Worm (Caenorhabditis elegans) whole organism, young adult: ENCODE results near the gene srt-43.
A peak's percentile ranks its signal among the peaks of the same experiment; 100 is the strongest.

ENCODE experiments used
- B0336.3 ChIP-seq: fragments of 200-800 bp; sonication (Bioruptor generic); IDR thresholded peaks from 2 replicates; pipeline ENCODE4 v1.3.6; 2022; ENCODE audit warnings: missing genetic modification characterization, missing compliant biosample characterization
- F23B12.7 ChIP-seq: sonication (generic microtip); optimal IDR thresholded peaks from 2 replicates; lab custom pipeline; 2017; ENCODE audit warnings: missing genetic modification characterization, mild to moderate bottlenecking, missing compliant biosample characterization, antibody characterized with exemption, moderate library complexity; ENCODE audit not compliant: insufficient read depth
- F52B5.7 ChIP-seq: sonication (generic microtip); optimal IDR thresholded peaks from 2 replicates; lab custom pipeline; 2016; ENCODE audit warnings: mild to moderate bottlenecking, missing genetic modification characterization, missing compliant biosample characterization
- K11D2.4 ChIP-seq: fragments of 200-800 bp; sonication (Bioruptor generic); IDR thresholded peaks from 2 replicates; pipeline ENCODE4 v1.3.6; 2022; ENCODE audit warnings: missing genetic modification reagents, missing genetic modification characterization, missing compliant biosample characterization
- K12H6.12 ChIP-seq: fragments of 200-800 bp; sonication (Bioruptor generic); optimal IDR thresholded peaks from 2 replicates; lab custom pipeline; 2018; ENCODE audit warnings: mild to moderate bottlenecking, missing genetic modification characterization, missing compliant biosample characterization
- Y95B8A.8 ChIP-seq: fragments of 200-800 bp; sonication (Bioruptor generic); IDR thresholded peaks from 2 replicates; pipeline ENCODE4 v1.3.6; 2022; ENCODE audit warnings: missing genetic modification reagents, missing genetic modification characterization, missing compliant biosample characterization
- ZK185.1 ChIP-seq: sonication (generic microtip); optimal IDR thresholded peaks from 2 replicates; lab custom pipeline; 2016; ENCODE audit warnings: mild to moderate bottlenecking, missing genetic modification characterization, missing compliant biosample characterization; ENCODE audit not compliant: poor library complexity, severe bottlenecking
- aptf-3 ChIP-seq: fragments of 200-800 bp; sonication (Bioruptor generic); IDR thresholded peaks from 2 replicates; pipeline ENCODE4 v1.3.6; 2022; ENCODE audit warnings: missing genetic modification characterization, missing compliant biosample characterization
- atf-7 ChIP-seq: sonication (generic microtip); optimal IDR thresholded peaks from 2 replicates; lab custom pipeline; 2017; ENCODE audit warnings: mild to moderate bottlenecking, missing genetic modification characterization, missing compliant biosample characterization
- attf-3 ChIP-seq: fragments of 200-800 bp; sonication (Bioruptor generic); conservative IDR thresholded peaks from 2 replicates; pipeline ENCODE4 v1.3.6; 2022; ENCODE audit warnings: missing genetic modification reagents, missing genetic modification characterization, missing compliant biosample characterization
- attf-5 ChIP-seq: fragments of 200-800 bp; sonication (Bioruptor generic); optimal IDR thresholded peaks from 2 replicates; lab custom pipeline; 2018; ENCODE audit warnings: mild to moderate bottlenecking, missing genetic modification characterization, missing compliant biosample characterization
- cebp-1 ChIP-seq, 2 experiments: fragments of 200-800 bp in 1 of 2; sonication (Bioruptor generic) in 1 of 2; sonication (generic microtip) in 1 of 2; IDR thresholded peaks in 1 of 2; optimal IDR thresholded peaks in 1 of 2; 2 replicates each; pipeline versions ENCODE4 v1.3.6 to Lab custom; 2017 to 2022; ENCODE audit warnings: missing compliant biosample characterization in 2 of 2, missing genetic modification characterization in 2 of 2, mild to moderate bottlenecking in 1 of 2, missing genetic modification reagents in 1 of 2, moderate library complexity in 1 of 2
- ceh-27 ChIP-seq: fragments of 200-800 bp; sonication (Bioruptor generic); optimal IDR thresholded peaks from 2 replicates; lab custom pipeline; 2018; ENCODE audit warnings: mild to moderate bottlenecking, missing genetic modification characterization, moderate library complexity, missing compliant biosample characterization
- chd-7 ChIP-seq: sonication (generic microtip); optimal IDR thresholded peaks from 2 replicates; lab custom pipeline; 2016; ENCODE audit warnings: mild to moderate bottlenecking, missing genetic modification characterization, moderate library complexity, missing compliant biosample characterization
- die-1 ChIP-seq: sonication (generic microtip); optimal IDR thresholded peaks from 2 replicates; lab custom pipeline; 2016; ENCODE audit warnings: missing genotype, mild to moderate bottlenecking, missing genetic modification characterization, missing compliant biosample characterization
- egl-44 ChIP-seq: fragments of 200-800 bp; sonication (Bioruptor generic); IDR thresholded peaks from 2 replicates; pipeline ENCODE4 v1.3.6; 2022; ENCODE audit warnings: missing genetic modification reagents, missing genetic modification characterization, missing compliant biosample characterization
- egrh-3 ChIP-seq: fragments of 200-800 bp; sonication (Bioruptor generic); IDR thresholded peaks from 2 replicates; pipeline ENCODE4 v1.3.6; 2022; ENCODE audit warnings: missing genetic modification reagents, missing genetic modification characterization, missing compliant biosample characterization
- hmg-1.2 ChIP-seq: fragments of 200-800 bp; sonication (Bioruptor generic); IDR thresholded peaks from 2 replicates; pipeline ENCODE4 v1.3.6; 2022; ENCODE audit warnings: missing genetic modification reagents, missing genetic modification characterization, missing compliant biosample characterization
- let-526 ChIP-seq: fragments of 200-800 bp; sonication (Bioruptor generic); IDR thresholded peaks from 2 replicates; pipeline ENCODE4 v1.3.6; 2022; ENCODE audit warnings: missing genetic modification reagents, missing genetic modification characterization, missing compliant biosample characterization
- lin-26 ChIP-seq: fragments of 200-800 bp; sonication (Bioruptor generic); IDR thresholded peaks from 2 replicates; pipeline ENCODE4 v1.3.6; 2022; ENCODE audit warnings: missing genetic modification reagents, missing genetic modification characterization, missing compliant biosample characterization
- lin-35 ChIP-seq, 3 experiments: fragments of 150-350 bp in 2 of 3; sonication (generic microtip) in 1 of 3; optimal IDR thresholded peaks; 2 replicates each; lab custom pipeline; 2014 to 2018; ENCODE audit warnings: missing biosample characterization in 3 of 3, missing genetic modification characterization in 3 of 3, missing genetic modification reagents in 3 of 3
- lin-40 ChIP-seq: sonication (generic microtip); optimal IDR thresholded peaks from 2 replicates; lab custom pipeline; 2016; ENCODE audit warnings: missing genetic modification characterization, mild to moderate bottlenecking, missing compliant biosample characterization, missing genotype, missing genetic modification reagents
- lin-54 ChIP-seq: fragments of 200-800 bp; sonication (Bioruptor generic); optimal IDR thresholded peaks from 2 replicates; lab custom pipeline; 2018; ENCODE audit warnings: mild to moderate bottlenecking, missing genetic modification characterization, missing compliant biosample characterization
- lsy-27 ChIP-seq: sonication (generic microtip); optimal IDR thresholded peaks from 2 replicates; lab custom pipeline; 2017; ENCODE audit warnings: missing genetic modification characterization, mild to moderate bottlenecking, missing compliant biosample characterization, antibody characterized with exemption, missing genotype, borderline replicate concordance; ENCODE audit not compliant: insufficient read depth
- madf-10 ChIP-seq: sonication (generic microtip); optimal IDR thresholded peaks from 2 replicates; lab custom pipeline; 2016; ENCODE audit warnings: mild to moderate bottlenecking, missing genetic modification characterization, missing compliant biosample characterization
- mcd-1 ChIP-seq: fragments of 200-800 bp; sonication (Bioruptor generic); IDR thresholded peaks from 2 replicates; pipeline ENCODE4 v1.3.6; 2022; ENCODE audit warnings: missing genetic modification reagents, missing genetic modification characterization, missing compliant biosample characterization
- mes-4 ChIP-seq: sonication (generic microtip); optimal IDR thresholded peaks from 2 replicates; lab custom pipeline; 2016; ENCODE audit warnings: missing genotype, missing genetic modification characterization, missing compliant biosample characterization
- pha-4 ChIP-seq: fragments of 150-350 bp; sonication (generic microtip); optimal IDR thresholded peaks from 2 replicates; lab custom pipeline; 2014; ENCODE audit warnings: missing biosample characterization, missing genetic modification reagents, missing genetic modification characterization
- rcor-1 ChIP-seq: fragments of 200-800 bp; sonication (Bioruptor generic); IDR thresholded peaks from 2 replicates; pipeline ENCODE4 v1.3.6; 2022; ENCODE audit warnings: missing genetic modification reagents, missing genetic modification characterization, missing compliant biosample characterization
- snpc-4 ChIP-seq, 5 experiments: fragments of 150-350 bp in 1 of 5; sonication (generic microtip) in 4 of 5; optimal IDR thresholded peaks; 2 replicates each; lab custom pipeline; 2014 to 2018; ENCODE audit warnings: missing genetic modification characterization in 5 of 5, missing biosample characterization in 3 of 5, antibody characterized with exemption in 2 of 5, mild to moderate bottlenecking in 2 of 5, missing compliant biosample characterization in 2 of 5, missing genotype in 2 of 5, moderate library complexity in 2 of 5, missing genetic modification reagents in 1 of 5
- somi-1 ChIP-seq: fragments of 200-800 bp; sonication (Bioruptor generic); optimal IDR thresholded peaks from 2 replicates; lab custom pipeline; 2018; ENCODE audit warnings: mild to moderate bottlenecking, missing genetic modification characterization, missing compliant biosample characterization
- tbp1 ChIP-seq: fragments of 200-800 bp; sonication (Bioruptor generic); optimal IDR thresholded peaks from 2 replicates; lab custom pipeline; 2018; ENCODE audit warnings: mild to moderate bottlenecking, missing genetic modification characterization, missing compliant biosample characterization
- ztf-18 ChIP-seq: sonication (generic microtip); optimal IDR thresholded peaks from 2 replicates; lab custom pipeline; 2016; ENCODE audit warnings: missing genotype, mild to moderate bottlenecking, missing genetic modification characterization, missing compliant biosample characterization
- ztf-26 ChIP-seq: sonication (generic microtip); optimal IDR thresholded peaks from 2 replicates; lab custom pipeline; 2017; ENCODE audit warnings: missing genetic modification characterization, missing compliant biosample characterization
- ztf-28 ChIP-seq: fragments of 200-800 bp; sonication (Bioruptor generic); IDR thresholded peaks from 2 replicates; pipeline ENCODE4 v1.3.6; 2022; ENCODE audit warnings: missing genetic modification reagents, missing genetic modification characterization, missing compliant biosample characterization

srt-43 gene

ce11 chrV:12814481-12814882 is 45.4 kb downstream of the srt-43 start:
- TF ChIP-seq lin-54 (peak; percentile 4), die-1 (tag; lab: Kevin White, UChicago) (no peak), ztf-18 (peak; percentile 10), F52B5.7 (tag; lab: Kevin White, UChicago) (peak; percentile 31), tbp1 (GFP tag; lab: Kevin White, UChicago) (no peak), B0336.3 (GFP tag; lab: Robert Waterston, UW) (peak; percentile 33; the same call in 1 of the 2 replicates), let-526 (GFP tag; lab: Robert Waterston, UW) (0 out of 2 replicates have a peak, but pooled peaks have one; percentile 6), ztf-26 (tag; lab: Kevin White, UChicago) (no peak), lin-40 (tag; lab: Kevin White, UChicago) (peak; percentile 19), egl-44 (GFP tag; lab: Robert Waterston, UW) (0 out of 2 replicates have a peak, but pooled peaks have one; percentile 58), madf-10 (tag; lab: Kevin White, UChicago) (peak; percentile 81), K12H6.12 (peak; percentile 93), snpc-4 (GFP tag; optimal IDR thresholded peaks at IDR 0.05; lab: Kevin White, UChicago) (no peak), snpc-4 (tag; optimal IDR thresholded peaks at IDR 0.05; lab: Kevin White, UChicago) (peak in 3 of 4 experiments; percentile 10 to 35 (median 16)), somi-1 (GFP tag; lab: Kevin White, UChicago) (peak; percentile 60), ceh-27 (GFP tag; lab: Kevin White, UChicago) (peak; percentile 59), ztf-28 (no peak), mcd-1 (GFP tag; lab: Robert Waterston, UW) (peak; percentile 64; the same call in 1 of the 2 replicates), chd-7 (tag; lab: Kevin White, UChicago) (peak; percentile 52), hmg-1.2 (peak; percentile 73; the same call in 1 of the 2 replicates), lin-26 (GFP tag; lab: Robert Waterston, UW) (no peak), atf-7 (tag; lab: Kevin White, UChicago) (peak; percentile 41), lin-35 (GFP tag; optimal IDR thresholded peaks at IDR 0.05; lab: Kevin White, UChicago) (peak in 1 of 3 experiments; percentile 47), rcor-1 (GFP tag; lab: Robert Waterston, UW) (peak; percentile 53; the same call in 1 of the 2 replicates), F23B12.7 (tag; lab: Kevin White, UChicago) (no peak), cebp-1 (GFP tag; IDR thresholded peaks at IDR 0.05; lab: Robert Waterston, UW) (peak; percentile 49; the same call in 1 of the 2 replicates), cebp-1 (tag; optimal IDR thresholded peaks at IDR 0.05; lab: Kevin White, UChicago) (peak; percentile 78), attf-5 (GFP tag; lab: Kevin White, UChicago) (peak; percentile 65), ZK185.1 (peak; percentile 36), Y95B8A.8 (0 out of 2 replicates have a peak, but pooled peaks have one; percentile 37), K11D2.4 (GFP tag; lab: Robert Waterston, UW) (peak; percentile 58), egrh-3 (GFP tag; lab: Robert Waterston, UW) (peak; percentile 59; the same call in 1 of the 2 replicates), aptf-3 (GFP tag; lab: Robert Waterston, UW) (no peak)
- TF ChIP-seq, all 124 proteins: peak for 24

- TF ChIP-seq attf-3 (no peak), atf-7 (tag; lab: Kevin White, UChicago) (no peak), pha-4 (tag; lab: Kevin White, UChicago) (peak; percentile 9), lsy-27 (tag; lab: Kevin White, UChicago) (no peak), mes-4 (tag; lab: Kevin White, UChicago) (no peak), lin-54 (no peak), cebp-1 (GFP tag; IDR thresholded peaks at IDR 0.05; lab: Robert Waterston, UW) (no peak), cebp-1 (tag; optimal IDR thresholded peaks at IDR 0.05; lab: Kevin White, UChicago) (no peak)
- TF ChIP-seq, all 124 proteins: peak for 1
These were observed 46.3 kb downstream of the srt-43 start for ce11 chrV:12815386-12815785.
